Worm (Caenorhabditis elegans) whole organism, mixed stage, embryonic: ENCODE measurements around the gene dna-2.

Source experiments
- nhr-76 ChIP-seq: sonication (generic microtip); optimal IDR thresholded peaks from 2 replicates; lab custom pipeline; 2017; ENCODE audit warnings: missing biosample characterization, missing genetic modification characterization
- sem-2 ChIP-seq: fragments of 200-800 bp; sonication (Bioruptor generic); optimal IDR thresholded peaks from 2 replicates; lab custom pipeline; 2018; ENCODE audit warnings: mild to moderate bottlenecking, missing genetic modification characterization, missing compliant biosample characterization
- unc-62 ChIP-seq: fragments of 150-350 bp; optimal IDR thresholded peaks from 2 replicates; lab custom pipeline; 2014; ENCODE audit warnings: missing biosample characterization, missing genetic modification reagents, missing genetic modification characterization

ce11 chrII:11829920-11830319 is 51.7 kb downstream of the dna-2 start, which contains the start of gene pes-5:
- TF ChIP-seq sem-2 (no peak), nhr-76 (tag; lab: Kevin White, UChicago) (no peak), unc-62 (GFP tag; lab: Kevin White, UChicago) (no peak)
